Fruit fly (Drosophila melanogaster) Kc167 (cell line): ENCODE measurements around the gene EloA.

Experiments used
- Sin3A ChIP-seq: fragments of >200 bp; optimal IDR thresholded peaks from 2 replicates; lab custom pipeline; 2018; ENCODE audit warnings: missing external identifiers
- h ChIP-seq: fragments of >200 bp; optimal IDR thresholded peaks from 3 replicates; lab custom pipeline; 2018; ENCODE audit warnings: missing external identifiers
- insv ChIP-seq: fragments of >200 bp; optimal IDR thresholded peaks from 3 replicates; lab custom pipeline; 2018; ENCODE audit warnings: missing external identifiers

DNA sequence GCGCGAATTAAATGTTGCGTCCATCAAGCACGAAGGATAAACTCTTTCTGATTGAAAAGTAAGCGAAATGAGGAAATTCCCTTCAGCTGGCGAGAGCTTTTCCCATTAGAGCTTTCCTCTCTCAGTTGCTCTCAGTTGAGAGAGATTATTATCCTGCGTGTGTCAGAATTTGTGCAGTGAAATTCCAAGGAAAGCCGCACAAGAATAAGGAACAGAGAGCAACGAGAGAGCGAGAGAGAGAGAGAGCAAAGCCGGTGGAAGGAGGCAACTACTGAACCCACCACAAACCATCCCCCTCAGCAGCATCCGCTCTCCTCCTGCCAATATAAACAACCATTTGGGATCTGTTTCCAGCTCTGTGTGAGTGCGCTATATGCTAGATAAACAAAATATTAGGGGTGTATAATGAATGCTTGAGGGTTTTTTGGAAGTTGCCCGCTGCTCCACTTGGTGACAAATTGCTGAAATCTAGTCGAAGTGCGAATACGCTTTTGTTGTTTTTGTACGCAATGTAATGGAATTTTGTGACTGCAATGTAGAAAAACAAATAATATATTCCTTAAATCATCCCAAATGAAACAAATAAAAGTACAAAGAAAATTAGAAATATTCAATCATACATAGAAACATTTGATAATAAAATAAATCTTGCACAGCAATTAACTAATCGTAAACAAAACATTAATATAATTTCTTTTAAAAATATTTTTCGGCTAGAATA lies 2.4 kb upstream of the EloA start, which contains the start of gene CG4467:
- TF ChIP-seq h (lab: Kevin White, UChicago) (no peak), insv (lab: Kevin White, UChicago) (no peak), Sin3A (lab: Kevin White, UChicago) (no peak)
